Worm (Caenorhabditis elegans) whole organism, mixed stage, embryonic: Measurements from ENCODE around the gene F52E1.2.

Experiments
- blmp-1 ChIP-seq: fragments of 150-350 bp; optimal IDR thresholded peaks from 2 replicates; lab custom pipeline; 2014; ENCODE audit warnings: missing biosample characterization, missing genetic modification characterization
- elt-3 ChIP-seq: fragments of 150-350 bp; optimal IDR thresholded peaks from 2 replicates; lab custom pipeline; 2014; ENCODE audit warnings: missing biosample characterization, missing genetic modification characterization
- lin-13 ChIP-seq: fragments of 150-350 bp; optimal IDR thresholded peaks from 2 replicates; lab custom pipeline; 2014; ENCODE audit warnings: missing biosample characterization, missing genetic modification characterization
- lsy-2 ChIP-seq: fragments of 150-350 bp; optimal IDR thresholded peaks from 2 replicates; lab custom pipeline; 2014; ENCODE audit warnings: missing biosample characterization, missing genetic modification characterization
- mab-5 ChIP-seq: fragments of 150-350 bp; optimal IDR thresholded peaks from 2 replicates; lab custom pipeline; 2014; ENCODE audit warnings: missing biosample characterization, missing genetic modification characterization
- nhr-237 ChIP-seq: fragments of 150-350 bp; optimal IDR thresholded peaks from 2 replicates; lab custom pipeline; 2014; ENCODE audit warnings: missing biosample characterization, missing genetic modification characterization
- pha-4 ChIP-seq: fragments of 150-350 bp; optimal IDR thresholded peaks from 2 replicates; lab custom pipeline; 2018; ENCODE audit warnings: missing biosample characterization, missing genetic modification reagents, missing genetic modification characterization
- snpc-4 ChIP-seq: fragments of 150-350 bp; optimal IDR thresholded peaks from 2 replicates; lab custom pipeline; 2014; ENCODE audit warnings: missing biosample characterization, missing genetic modification characterization
- sptf-1 ChIP-seq: sonication (generic microtip); optimal IDR thresholded peaks from 2 replicates; lab custom pipeline; 2017; ENCODE audit warnings: mild to moderate bottlenecking, missing genetic modification characterization, moderate library complexity, missing compliant biosample characterization
- tbx-8 ChIP-seq: fragments of 200-800 bp; sonication (Bioruptor generic); optimal IDR thresholded peaks from 2 replicates; lab custom pipeline; 2018; ENCODE audit warnings: mild to moderate bottlenecking, missing genetic modification characterization, moderate library complexity, missing compliant biosample characterization
- unc-39 ChIP-seq: fragments of 150-350 bp; optimal IDR thresholded peaks from 2 replicates; lab custom pipeline; 2014; ENCODE audit warnings: missing biosample characterization, missing genetic modification characterization
- unc-62 ChIP-seq: fragments of 150-350 bp; optimal IDR thresholded peaks from 2 replicates; lab custom pipeline; 2014; ENCODE audit warnings: missing biosample characterization, missing genetic modification reagents, missing genetic modification characterization

ce11 chrV:8370705-8371104 lies 39.7 kb upstream of the F52E1.2 start, which contains the start of gene gpa-2:
- TF ChIP-seq lin-13 (tag; lab: Kevin White, UChicago) (no peak), mab-5 (tag; lab: Kevin White, UChicago) (no peak), pha-4 (tag; lab: Kevin White, UChicago) (no peak), tbx-8 (GFP tag; lab: Kevin White, UChicago) (no peak), snpc-4 (no peak), nhr-237 (tag; lab: Kevin White, UChicago) (no peak), lsy-2 (tag; lab: Kevin White, UChicago) (no peak), blmp-1 (no peak), unc-62 (GFP tag; lab: Kevin White, UChicago) (no peak), sptf-1 (tag; lab: Kevin White, UChicago) (no peak), unc-39 (tag; lab: Kevin White, UChicago) (no peak), elt-3 (tag; lab: Kevin White, UChicago) (no peak)
